Fruit fly (Drosophila melanogaster) whole organism, prepupa: ENCODE results near the gene CG46059.

Experiments used
- CG10631 ChIP-seq: fragments of 200-800 bp; sonication (Bioruptor generic); optimal IDR thresholded peaks from 2 replicates; lab custom pipeline; 2016; ENCODE audit warnings: missing biosample characterization, missing genetic modification characterization
- CG15336 ChIP-seq: fragments of 200-800 bp; sonication (Bioruptor generic); IDR thresholded peaks from 2 replicates; pipeline ENCODE4 v1.3.6; 2022; ENCODE audit warnings: missing biosample characterization, missing genetic modification characterization
- CG1621 ChIP-seq: fragments of 200-800 bp; sonication (Bioruptor generic); optimal IDR thresholded peaks from 3 replicates; lab custom pipeline; 2018; ENCODE audit warnings: missing biosample characterization, mild to moderate bottlenecking, missing genetic modification characterization
- CG31627 ChIP-seq: fragments of 200-800 bp; sonication (Bioruptor generic); optimal IDR thresholded peaks from 3 replicates; lab custom pipeline; 2016; ENCODE audit warnings: missing biosample characterization, missing genetic modification characterization
- CG32006 ChIP-seq: fragments of 200-800 bp; sonication (Bioruptor generic); optimal IDR thresholded peaks from 3 replicates; lab custom pipeline; 2017; ENCODE audit warnings: missing biosample characterization, mild to moderate bottlenecking, missing genetic modification characterization
- CG34406 ChIP-seq: fragments of 200-800 bp; sonication (Bioruptor generic); optimal IDR thresholded peaks from 3 replicates; lab custom pipeline; 2016; ENCODE audit warnings: missing biosample characterization, missing genetic modification characterization
- CG4318 ChIP-seq: fragments of 200-800 bp; sonication (Bioruptor generic); optimal IDR thresholded peaks from 3 replicates; lab custom pipeline; 2017; ENCODE audit warnings: missing biosample characterization, mild to moderate bottlenecking, missing genetic modification characterization
- CG6163 ChIP-seq: fragments of 200-800 bp; sonication (Bioruptor generic); IDR thresholded peaks from 3 replicates; pipeline ENCODE4 v1.3.6; 2022; ENCODE audit warnings: missing biosample characterization, missing genetic modification characterization
- CG6792 ChIP-seq: fragments of 200-800 bp; sonication (Bioruptor generic); optimal IDR thresholded peaks from 3 replicates; lab custom pipeline; 2016; ENCODE audit warnings: missing biosample characterization, missing genetic modification characterization
- CG6808 ChIP-seq: fragments of 200-800 bp; sonication (Bioruptor generic); optimal IDR thresholded peaks from 3 replicates; lab custom pipeline; 2017; ENCODE audit warnings: missing biosample characterization, missing genetic modification characterization, mild to moderate bottlenecking, moderate library complexity, missing genetic modification reagents
- CG6854 ChIP-seq: fragments of 200-800 bp; sonication (Bioruptor generic); optimal IDR thresholded peaks from 2 replicates; lab custom pipeline; 2017; ENCODE audit warnings: missing biosample characterization, mild to moderate bottlenecking, missing genetic modification characterization
- CG8119 ChIP-seq: fragments of 200-800 bp; sonication (Bioruptor generic); IDR thresholded peaks from 3 replicates; pipeline ENCODE4 v1.3.6; 2022; ENCODE audit warnings: missing biosample characterization, missing genetic modification characterization
- CG8319 ChIP-seq: fragments of 200-800 bp; sonication (Bioruptor generic); optimal IDR thresholded peaks from 3 replicates; lab custom pipeline; 2016; ENCODE audit warnings: missing biosample characterization, missing genetic modification characterization
- CG8632 ChIP-seq: fragments of 200-800 bp; sonication (Bioruptor generic); optimal IDR thresholded peaks from 3 replicates; lab custom pipeline; 2016; ENCODE audit warnings: missing biosample characterization, missing genetic modification characterization
- Eip78C ChIP-seq: fragments of 200-800 bp; sonication (Bioruptor generic); peaks from one replicate; lab custom pipeline; 2016; ENCODE audit warnings: missing biosample characterization, missing genetic modification characterization
- Gug ChIP-seq: fragments of 200-800 bp; sonication (Bioruptor generic); IDR thresholded peaks from 2 replicates; pipeline ENCODE4 v1.3.6; 2022; ENCODE audit warnings: missing biosample characterization, missing genetic modification characterization
- Hr38 ChIP-seq: sonication (Bioruptor generic); optimal IDR thresholded peaks from 2 replicates; lab custom pipeline; 2016; ENCODE audit warnings: missing biosample characterization, missing genetic modification characterization
- Hr39 ChIP-seq: fragments of 200-800 bp; sonication (Bioruptor generic); optimal IDR thresholded peaks from 2 replicates; lab custom pipeline; 2016; ENCODE audit warnings: missing biosample characterization, missing genetic modification characterization
- Hr4 ChIP-seq: fragments of 200-800 bp; sonication (Bioruptor generic); optimal IDR thresholded peaks from 3 replicates; lab custom pipeline; 2016; ENCODE audit warnings: missing biosample characterization, missing genetic modification characterization
- Lpt ChIP-seq: fragments of 200-800 bp; sonication (Bioruptor generic); optimal IDR thresholded peaks from 3 replicates; lab custom pipeline; 2016; ENCODE audit warnings: missing biosample characterization, missing genetic modification characterization
- Met ChIP-seq: fragments of 200-800 bp; sonication (Bioruptor generic); optimal IDR thresholded peaks from 3 replicates; lab custom pipeline; 2016; ENCODE audit warnings: missing biosample characterization, missing genetic modification characterization
- OdsH ChIP-seq: fragments of 200-800 bp; sonication (Bioruptor generic); optimal IDR thresholded peaks from 3 replicates; lab custom pipeline; 2016; ENCODE audit warnings: missing biosample characterization, missing genetic modification characterization
- Smox ChIP-seq: fragments of 200-800 bp; sonication (Bioruptor generic); optimal IDR thresholded peaks from 3 replicates; lab custom pipeline; 2016; ENCODE audit warnings: missing biosample characterization, missing genetic modification characterization
- Sox102F ChIP-seq: fragments of 200-800 bp; sonication (Bioruptor generic); optimal IDR thresholded peaks from 2 replicates; lab custom pipeline; 2016; ENCODE audit warnings: missing biosample characterization, mild to moderate bottlenecking, missing genetic modification characterization
- Sox14 ChIP-seq: fragments of 200-800 bp; sonication (Bioruptor generic); optimal IDR thresholded peaks from 3 replicates; lab custom pipeline; 2016; ENCODE audit warnings: missing biosample characterization, missing genetic modification characterization
- Sox15 ChIP-seq: fragments of 200-800 bp; sonication (Bioruptor generic); optimal IDR thresholded peaks from 3 replicates; lab custom pipeline; 2016; ENCODE audit warnings: missing biosample characterization, missing genetic modification characterization
- achi ChIP-seq: fragments of 200-800 bp; sonication (Bioruptor generic); optimal IDR thresholded peaks from 3 replicates; lab custom pipeline; 2016; ENCODE audit warnings: missing biosample characterization, missing genetic modification characterization
- acj6 ChIP-seq: fragments of 200-800 bp; sonication (Bioruptor generic); optimal IDR thresholded peaks from 3 replicates; lab custom pipeline; 2016; ENCODE audit warnings: missing biosample characterization, missing genetic modification characterization
- cyc ChIP-seq: fragments of 200-800 bp; sonication (Bioruptor generic); optimal IDR thresholded peaks from 3 replicates; lab custom pipeline; 2016; ENCODE audit warnings: missing biosample characterization, missing genetic modification characterization
- dac ChIP-seq: fragments of 200-800 bp; sonication (Bioruptor generic); optimal IDR thresholded peaks from 2 replicates; lab custom pipeline; 2017; ENCODE audit warnings: missing biosample characterization, mild to moderate bottlenecking, missing genetic modification characterization
- eg ChIP-seq: fragments of 200-800 bp; sonication (Bioruptor generic); IDR thresholded peaks from 3 replicates; pipeline ENCODE4 v1.3.6; 2022; ENCODE audit warnings: missing biosample characterization, missing genetic modification characterization
- esn ChIP-seq: fragments of 200-800 bp; sonication (Bioruptor generic); optimal IDR thresholded peaks from 2 replicates; lab custom pipeline; 2016; ENCODE audit warnings: missing biosample characterization, mild to moderate bottlenecking, missing genetic modification characterization, moderate library complexity
- fd59A ChIP-seq: fragments of 200-800 bp; sonication (Bioruptor generic); optimal IDR thresholded peaks from 2 replicates; lab custom pipeline; 2017; ENCODE audit warnings: missing biosample characterization, mild to moderate bottlenecking, missing genetic modification characterization, missing genetic modification reagents
- fd85E ChIP-seq: fragments of 200-800 bp; sonication (Bioruptor generic); optimal IDR thresholded peaks from 3 replicates; lab custom pipeline; 2016; ENCODE audit warnings: missing biosample characterization, missing genetic modification characterization
- lz ChIP-seq: fragments of 200-800 bp; sonication (Bioruptor generic); optimal IDR thresholded peaks from 3 replicates; lab custom pipeline; 2016; ENCODE audit warnings: missing biosample characterization, missing genetic modification characterization
- net ChIP-seq: fragments of 200-800 bp; sonication (Bioruptor generic); optimal IDR thresholded peaks from 3 replicates; lab custom pipeline; 2016; ENCODE audit warnings: missing biosample characterization, missing genetic modification characterization
- pdm3 ChIP-seq: fragments of 200-800 bp; sonication (Bioruptor generic); optimal IDR thresholded peaks from 3 replicates; lab custom pipeline; 2016; ENCODE audit warnings: missing biosample characterization, missing genetic modification characterization
- spab ChIP-seq: fragments of 200-800 bp; sonication (Bioruptor generic); optimal IDR thresholded peaks from 2 replicates; lab custom pipeline; 2017; ENCODE audit warnings: missing biosample characterization, mild to moderate bottlenecking, missing genetic modification characterization, missing genetic modification reagents
- ss ChIP-seq, 2 experiments: fragments of 200-800 bp; sonication (Bioruptor generic); optimal IDR thresholded peaks; 2 replicates in 1 of 2; 3 replicates in 1 of 2; lab custom pipeline; 2017 to 2018; ENCODE audit warnings: mild to moderate bottlenecking in 2 of 2, missing biosample characterization in 2 of 2, missing genetic modification characterization in 2 of 2, moderate library complexity in 1 of 2
- svp ChIP-seq: fragments of 200-800 bp; sonication (Bioruptor generic); peaks from one replicate; lab custom pipeline; 2016; ENCODE audit warnings: missing biosample characterization, missing genetic modification characterization
- topi ChIP-seq: fragments of 200-800 bp; sonication (Bioruptor generic); optimal IDR thresholded peaks from 3 replicates; lab custom pipeline; 2016; ENCODE audit warnings: missing biosample characterization, missing genetic modification characterization

The CG46059 gene

DNA sequence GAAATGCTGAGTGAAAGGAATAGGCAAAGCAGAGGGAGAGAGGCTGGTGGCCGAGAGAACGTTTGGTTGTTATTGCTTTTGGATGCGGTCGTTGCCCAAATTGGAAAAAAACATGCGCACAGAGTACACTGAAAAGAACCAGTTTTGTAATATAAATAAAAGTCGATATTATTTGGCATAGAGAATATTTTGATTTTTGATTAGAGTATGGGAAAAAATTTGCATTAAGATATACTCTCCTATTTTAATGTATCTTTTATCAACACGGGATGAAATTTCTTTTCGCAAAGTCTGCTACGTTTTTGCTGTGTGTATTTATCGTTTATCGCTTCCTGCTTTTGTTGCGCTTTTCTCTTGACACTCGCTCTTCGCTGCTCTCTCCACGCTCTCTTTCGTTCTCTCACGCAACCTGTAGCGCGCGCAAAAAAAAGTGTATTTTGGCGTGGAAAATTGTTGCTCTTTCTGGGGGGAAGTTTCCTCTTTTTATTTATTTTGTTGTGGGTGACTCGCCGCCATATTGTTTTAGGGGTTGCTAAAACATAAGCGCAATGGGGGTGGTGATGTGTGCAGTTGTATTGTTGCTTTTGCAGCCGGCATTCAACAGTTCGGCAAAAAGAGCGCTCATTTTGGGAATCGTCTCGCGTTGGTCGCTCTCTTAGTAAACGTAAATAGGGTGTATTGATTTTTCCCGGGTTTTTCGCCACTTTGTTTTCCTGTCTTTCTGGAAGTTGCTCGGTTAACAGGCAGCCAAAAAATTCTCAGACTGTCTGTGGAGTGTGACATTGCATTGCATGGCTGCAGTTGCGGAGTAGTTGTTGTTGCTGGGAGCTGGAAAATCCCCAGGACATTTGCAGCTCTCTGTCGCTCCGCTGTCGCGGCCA, 18.4 kb downstream of the CG46059 start (continued):
- TF ChIP-seq dac (GFP tag; lab: Kevin White, UChicago) (peak; percentile 90), achi (peak; percentile 97), CG32006 (peak; percentile 98), Lpt (GFP tag; lab: Kevin White, UChicago) (peak; percentile 96), CG8632 (GFP tag; lab: Kevin White, UChicago) (peak; percentile 92), Met (GFP tag; lab: Kevin White, UChicago) (peak; percentile 97), net (peak; percentile 97), Smox (peak; percentile 97), CG6163 (GFP tag; lab: Robert Waterston, UW) (peak; percentile 97), pdm3 (GFP tag; lab: Kevin White, UChicago) (peak; percentile 94), Hr4 (GFP tag; lab: Kevin White, UChicago) (peak; percentile 99), Gug (peak; percentile 97), CG31627 (GFP tag; lab: Kevin White, UChicago) (peak; percentile 95), CG4318 (GFP tag; lab: Kevin White, UChicago) (peak; percentile 95), fd85E (GFP tag; lab: Kevin White, UChicago) (peak; percentile 83), CG1621 (peak; percentile 83), Hr38 (peak; percentile 82), CG8319 (GFP tag; lab: Kevin White, UChicago) (peak; percentile 92), lz (GFP tag; lab: Kevin White, UChicago) (peak; percentile 95), cyc (GFP tag; lab: Kevin White, UChicago) (peak; percentile 94), CG6808 (peak; percentile 87), fd59A (GFP tag; lab: Kevin White, UChicago) (peak; percentile 79), eg (GFP tag; lab: Robert Waterston, UW) (peak; percentile 98), Hr39 (GFP tag; lab: Kevin White, UChicago) (peak; percentile 93), CG6854 (GFP tag; lab: Kevin White, UChicago) (peak; percentile 89)

DNA sequence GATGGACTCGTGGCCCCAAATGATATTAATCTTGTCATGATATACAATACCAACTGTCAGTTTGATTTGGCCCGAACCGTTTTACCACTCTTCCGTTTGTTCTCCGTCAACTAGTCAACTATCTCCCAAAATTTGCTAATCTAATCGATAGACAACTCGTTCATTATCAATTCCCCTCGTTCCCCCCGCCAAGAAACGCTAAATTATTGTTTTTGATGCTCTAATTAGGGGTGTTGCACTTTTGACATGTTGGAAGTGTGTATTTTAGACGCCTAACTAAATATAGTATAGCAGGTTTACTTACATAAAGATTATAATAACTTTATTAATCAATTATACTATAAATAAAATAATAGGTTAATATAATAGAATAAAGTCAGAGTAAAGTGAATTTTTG, 19.6 kb downstream of the CG46059 start:
- TF ChIP-seq CG8119 (GFP tag; lab: Robert Waterston, UW) (no peak), ss (GFP tag; optimal IDR thresholded peaks at IDR 0.05; lab: Kevin White, UChicago) (no peak), CG34406 (no peak), svp (GFP tag; lab: Kevin White, UChicago) (no peak), CG15336 (GFP tag; lab: Robert Waterston, UW) (no peak), cyc (GFP tag; lab: Kevin White, UChicago) (no peak), esn (GFP tag; lab: Kevin White, UChicago) (no peak), Sox15 (no peak), Eip78C (GFP tag; lab: Kevin White, UChicago) (no peak)

DNA sequence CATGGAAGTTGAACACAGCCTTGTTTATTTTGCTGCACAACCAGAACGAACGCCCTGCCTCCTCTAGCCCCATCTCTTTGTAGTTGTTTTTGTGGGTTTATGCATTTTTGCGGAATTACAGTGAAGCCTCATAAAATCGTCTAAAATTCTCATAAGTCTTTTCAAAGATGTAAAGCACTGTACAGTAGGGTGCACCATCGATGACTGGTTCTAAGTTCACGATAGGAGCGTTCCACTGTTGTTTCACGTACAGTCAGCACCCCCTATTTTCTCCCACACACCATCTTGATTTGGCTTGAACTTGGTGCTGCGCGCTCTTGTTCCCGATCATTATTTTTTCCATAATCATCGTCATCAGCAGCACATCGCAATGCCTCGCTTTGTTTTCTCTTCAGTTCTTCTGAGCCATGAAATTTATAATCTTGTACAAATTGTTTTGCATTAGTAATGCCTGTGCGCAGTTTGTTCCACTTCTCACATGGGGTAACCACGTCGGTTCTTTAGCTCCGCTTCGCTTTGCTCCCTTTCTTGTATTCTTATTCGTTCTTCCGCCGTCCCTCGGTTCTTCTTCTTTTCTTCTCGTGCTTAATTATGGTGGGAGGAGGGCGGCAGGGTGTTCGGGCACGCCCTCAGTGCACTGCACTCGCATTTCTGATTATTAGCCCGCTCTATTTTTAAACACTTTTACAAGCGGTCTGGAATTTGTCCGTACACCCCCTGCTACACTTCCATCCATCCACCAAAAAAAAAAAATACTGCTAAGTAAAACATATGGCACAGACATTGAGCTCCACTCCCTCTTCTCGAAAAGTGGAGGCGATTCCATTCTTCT, 20.2 kb downstream of the CG46059 start:
- TF ChIP-seq Hr38 (no peak), topi (GFP tag; lab: Kevin White, UChicago) (no peak), Eip78C (GFP tag; lab: Kevin White, UChicago) (peak; percentile 40), CG6792 (GFP tag; lab: Kevin White, UChicago) (no peak), Sox102F (GFP tag; lab: Kevin White, UChicago) (no peak), svp (GFP tag; lab: Kevin White, UChicago) (peak; percentile 66), OdsH (GFP tag; lab: Kevin White, UChicago) (peak; percentile 18), CG6163 (GFP tag; lab: Robert Waterston, UW) (peak; percentile 62; the same call in 2 of the 3 replicates), CG32006 (peak; percentile 37), CG6808 (peak; percentile 5), CG8119 (GFP tag; lab: Robert Waterston, UW) (0 out of 3 replicates have a peak, but pooled peaks have one; percentile 21), CG10631 (no peak), eg (GFP tag; lab: Robert Waterston, UW) (peak; percentile 59), Sox15 (no peak), Hr4 (GFP tag; lab: Kevin White, UChicago) (peak; percentile 34), Sox14 (peak; percentile 48), CG8632 (GFP tag; lab: Kevin White, UChicago) (no peak), acj6 (no peak), spab (GFP tag; lab: Kevin White, UChicago) (no peak), ss (GFP tag; optimal IDR thresholded peaks at IDR 0.05; lab: Kevin White, UChicago) (peak in 1 of 2 experiments; percentile 23), pdm3 (GFP tag; lab: Kevin White, UChicago) (peak; percentile 6), CG8319 (GFP tag; lab: Kevin White, UChicago) (no peak)
- TF ChIP-seq, all 60 proteins: peak for 12
